Worm (Caenorhabditis elegans): ENCODE measurements around the gene F23D12.10.

- TF ChIP-seq nhr-27 (tag; optimal IDR thresholded peaks at IDR 0.05) (no peak), tbx-9 (tag; optimal IDR thresholded peaks at IDR 0.05; ENCODE audit: borderline replicate concordance) (no peak), mcd-1 (GFP tag; IDR thresholded peaks at IDR 0.05) (no peak), hlh-26 (GFP tag; conservative IDR thresholded peaks at IDR 0.05) (no peak), nhr-120 (GFP tag; IDR thresholded peaks at IDR 0.05) (no peak), madf-10 (tag; optimal IDR thresholded peaks at IDR 0.05) (no peak), lin-54 (GFP tag; optimal IDR thresholded peaks at IDR 0.05) (no peak), madf-8 (GFP tag; conservative IDR thresholded peaks at IDR 0.05) (no peak), unc-62 (GFP tag; optimal IDR thresholded peaks at IDR 0.05) (no peak), nhr-90 (tag; optimal IDR thresholded peaks at IDR 0.05) (no peak), him-1 (tag; optimal IDR thresholded peaks at IDR 0.05) (no peak), ceh-27 (GFP tag; optimal IDR thresholded peaks at IDR 0.05) (no peak)
These were observed 9.1 kb upstream of the F23D12.10 start, which contains the start of gene F23D12.11 for ce11 chrX:14424673-14425072.

Data from whole organism, young adult.